Worm (Caenorhabditis elegans) whole organism, L3 larva: ENCODE measurements around the gene zmp-5.

Experiments
- R02D3.7 ChIP-seq: fragments of 150-350 bp; optimal IDR thresholded peaks from 2 replicates; lab custom pipeline; 2014; ENCODE audit warnings: missing biosample characterization, missing genetic modification characterization
- ZK546.5 ChIP-seq: sonication (generic microtip); optimal IDR thresholded peaks from 2 replicates; lab custom pipeline; 2017; ENCODE audit warnings: missing biosample characterization, missing genetic modification characterization
- ama-1 ChIP-seq: fragments of 150-350 bp; optimal IDR thresholded peaks from 2 replicates; lab custom pipeline; 2018
- ceh-28 ChIP-seq: fragments of 150-350 bp; optimal IDR thresholded peaks from 2 replicates; lab custom pipeline; 2014; ENCODE audit warnings: missing biosample characterization, missing genetic modification reagents, missing genetic modification characterization
- ceh-82 ChIP-seq: fragments of 150-350 bp; optimal IDR thresholded peaks from 2 replicates; lab custom pipeline; 2014; ENCODE audit warnings: missing biosample characterization, missing genetic modification characterization
- ceh-9 ChIP-seq: sonication (generic microtip); optimal IDR thresholded peaks from 2 replicates; lab custom pipeline; 2018; ENCODE audit warnings: missing biosample characterization, missing genetic modification characterization
- daf-12 ChIP-seq: fragments of 150-350 bp; optimal IDR thresholded peaks from 2 replicates; lab custom pipeline; 2014; ENCODE audit warnings: missing biosample characterization, missing genetic modification reagents, missing genetic modification characterization
- egl-27 ChIP-seq: sonication (generic microtip); optimal IDR thresholded peaks from 4 replicates; lab custom pipeline; 2017; ENCODE audit warnings: missing biosample characterization, missing genetic modification reagents, missing genetic modification characterization
- egl-5 ChIP-seq: fragments of 150-350 bp; optimal IDR thresholded peaks from 2 replicates; lab custom pipeline; 2017; ENCODE audit warnings: missing biosample characterization, missing genetic modification reagents, missing genetic modification characterization, inconsistent platforms
- elt-1 ChIP-seq: fragments of 150-350 bp; optimal IDR thresholded peaks from 2 replicates; lab custom pipeline; 2014; ENCODE audit warnings: missing biosample characterization, missing genetic modification characterization
- elt-2 ChIP-seq: sonication (generic microtip); optimal IDR thresholded peaks from 2 replicates; lab custom pipeline; 2016; ENCODE audit warnings: missing genetic modification reagents, mild to moderate bottlenecking, missing genetic modification characterization, missing compliant biosample characterization
- elt-3 ChIP-seq, 3 experiments: fragments of 150-350 bp in 1 of 3; sonication (generic microtip) in 2 of 3; optimal IDR thresholded peaks; 2 replicates in 2 of 3; 4 replicates in 1 of 3; lab custom pipeline; 2014 to 2017; ENCODE audit warnings: missing biosample characterization in 3 of 3, missing genetic modification characterization in 3 of 3
- eor-1 ChIP-seq, 2 experiments: fragments of 150-350 bp; optimal IDR thresholded peaks; 2 replicates each; lab custom pipeline; 2014 to 2018; ENCODE audit warnings: missing biosample characterization in 2 of 2, missing genetic modification characterization in 2 of 2
- fkh-10 ChIP-seq: sonication (generic microtip); optimal IDR thresholded peaks from 2 replicates; lab custom pipeline; 2017; ENCODE audit warnings: missing biosample characterization, missing genetic modification reagents, missing genetic modification characterization
- fkh-2 ChIP-seq: fragments of 150-350 bp; optimal IDR thresholded peaks from 2 replicates; lab custom pipeline; 2014; ENCODE audit warnings: missing biosample characterization, missing genetic modification reagents, missing genetic modification characterization
- fos-1 ChIP-seq: fragments of 150-350 bp; optimal IDR thresholded peaks from 2 replicates; lab custom pipeline; 2014; ENCODE audit warnings: missing biosample characterization, missing genetic modification characterization
- hmg-11 ChIP-seq: sonication (generic microtip); optimal IDR thresholded peaks from 2 replicates; lab custom pipeline; 2016; ENCODE audit warnings: missing genetic modification characterization, missing compliant biosample characterization
- jun-1 ChIP-seq: fragments of 150-350 bp; optimal IDR thresholded peaks from 2 replicates; lab custom pipeline; 2014; ENCODE audit warnings: missing biosample characterization, missing genetic modification reagents, missing genetic modification characterization
- lin-15B ChIP-seq: fragments of 150-350 bp; optimal IDR thresholded peaks from 2 replicates; lab custom pipeline; 2014; ENCODE audit warnings: missing biosample characterization, missing genetic modification characterization
- lin-39 ChIP-seq: fragments of 150-350 bp; optimal IDR thresholded peaks from 2 replicates; lab custom pipeline; 2018; ENCODE audit warnings: missing biosample characterization, missing genetic modification reagents, missing genetic modification characterization
- lsy-12 ChIP-seq: sonication (generic microtip); optimal IDR thresholded peaks from 2 replicates; lab custom pipeline; 2016; ENCODE audit warnings: mild to moderate bottlenecking, missing genetic modification characterization, missing compliant biosample characterization
- mml-1 ChIP-seq: fragments of 150-350 bp; sonication (generic microtip); optimal IDR thresholded peaks from 3 replicates; lab custom pipeline; 2014; ENCODE audit warnings: missing biosample characterization, missing genetic modification characterization
- nfya-1 ChIP-seq: sonication (generic microtip); optimal IDR thresholded peaks from 2 replicates; lab custom pipeline; 2017; ENCODE audit warnings: missing genetic modification characterization, mild to moderate bottlenecking, missing compliant biosample characterization, antibody characterized with exemption, moderate library complexity; ENCODE audit not compliant: insufficient read depth
- nhr-11 ChIP-seq: fragments of 150-350 bp; optimal IDR thresholded peaks from 2 replicates; lab custom pipeline; 2014; ENCODE audit warnings: missing biosample characterization, missing genetic modification characterization
- nhr-12 ChIP-seq: fragments of 150-350 bp; optimal IDR thresholded peaks from 2 replicates; lab custom pipeline; 2014; ENCODE audit warnings: missing biosample characterization, missing genetic modification characterization
- nhr-23 ChIP-seq: fragments of 150-350 bp; optimal IDR thresholded peaks from 2 replicates; lab custom pipeline; 2014; ENCODE audit warnings: missing biosample characterization, missing genetic modification reagents, missing genetic modification characterization
- nhr-237 ChIP-seq: fragments of 150-350 bp; optimal IDR thresholded peaks from 2 replicates; lab custom pipeline; 2014; ENCODE audit warnings: missing biosample characterization, missing genetic modification characterization
- nhr-25 ChIP-seq: sonication (generic microtip); optimal IDR thresholded peaks from 2 replicates; lab custom pipeline; 2017; ENCODE audit warnings: missing biosample characterization, missing genetic modification characterization
- nhr-28 ChIP-seq: fragments of 150-350 bp; optimal IDR thresholded peaks from 2 replicates; lab custom pipeline; 2014; ENCODE audit warnings: missing biosample characterization, missing genetic modification characterization
- nhr-43 ChIP-seq: sonication (generic microtip); optimal IDR thresholded peaks from 2 replicates; lab custom pipeline; 2016; ENCODE audit warnings: mild to moderate bottlenecking, missing genetic modification characterization, missing compliant biosample characterization; ENCODE audit not compliant: poor library complexity, severe bottlenecking
- nhr-67 ChIP-seq: fragments of 150-350 bp; optimal IDR thresholded peaks from 2 replicates; lab custom pipeline; 2014; ENCODE audit warnings: missing biosample characterization, missing genetic modification characterization
- nhr-76 ChIP-seq: fragments of 150-350 bp; sonication (generic microtip); optimal IDR thresholded peaks from 5 replicates; lab custom pipeline; 2014; ENCODE audit warnings: missing biosample characterization, missing genetic modification characterization
- nhr-77 ChIP-seq: fragments of 150-350 bp; optimal IDR thresholded peaks from 2 replicates; lab custom pipeline; 2014; ENCODE audit warnings: missing biosample characterization, missing genetic modification characterization
- pha-4 ChIP-seq: fragments of 150-350 bp; optimal IDR thresholded peaks from 2 replicates; lab custom pipeline; 2014; ENCODE audit warnings: missing biosample characterization, missing genetic modification reagents, missing genetic modification characterization
- pqm-1 ChIP-seq: fragments of 150-350 bp; optimal IDR thresholded peaks from 2 replicates; lab custom pipeline; 2017; ENCODE audit warnings: missing biosample characterization, missing genetic modification characterization, inconsistent platforms
- sea-2 ChIP-seq: fragments of 150-350 bp; sonication (generic microtip); optimal IDR thresholded peaks from 4 replicates; lab custom pipeline; 2014; ENCODE audit warnings: missing biosample characterization, missing genetic modification reagents, missing genetic modification characterization
- skn-1 ChIP-seq: fragments of 150-350 bp; optimal IDR thresholded peaks from 2 replicates; lab custom pipeline; 2014; ENCODE audit warnings: missing biosample characterization, missing genetic modification characterization
- snpc-4 ChIP-seq: fragments of 150-350 bp; optimal IDR thresholded peaks from 2 replicates; lab custom pipeline; 2014; ENCODE audit warnings: missing biosample characterization, missing genetic modification characterization
- tbx-2 ChIP-seq: sonication (generic microtip); optimal IDR thresholded peaks from 2 replicates; lab custom pipeline; 2016; ENCODE audit warnings: mild to moderate bottlenecking, missing genetic modification characterization, missing compliant biosample characterization
- unc-62 ChIP-seq: fragments of 150-350 bp; sonication (generic microtip); optimal IDR thresholded peaks from 4 replicates; lab custom pipeline; 2014; ENCODE audit warnings: missing biosample characterization, missing genetic modification reagents, missing genetic modification characterization
- zag-1 ChIP-seq: fragments of 150-350 bp; optimal IDR thresholded peaks from 2 replicates; lab custom pipeline; 2014; ENCODE audit warnings: missing biosample characterization, missing genetic modification characterization
- ztf-11 ChIP-seq: fragments of 150-350 bp; optimal IDR thresholded peaks from 2 replicates; lab custom pipeline; 2014; ENCODE audit warnings: missing biosample characterization, missing genetic modification characterization
- ztf-4 ChIP-seq: fragments of 150-350 bp; optimal IDR thresholded peaks from 2 replicates; lab custom pipeline; 2014; ENCODE audit warnings: missing biosample characterization, missing genetic modification characterization

Gene zmp-5

DNA sequence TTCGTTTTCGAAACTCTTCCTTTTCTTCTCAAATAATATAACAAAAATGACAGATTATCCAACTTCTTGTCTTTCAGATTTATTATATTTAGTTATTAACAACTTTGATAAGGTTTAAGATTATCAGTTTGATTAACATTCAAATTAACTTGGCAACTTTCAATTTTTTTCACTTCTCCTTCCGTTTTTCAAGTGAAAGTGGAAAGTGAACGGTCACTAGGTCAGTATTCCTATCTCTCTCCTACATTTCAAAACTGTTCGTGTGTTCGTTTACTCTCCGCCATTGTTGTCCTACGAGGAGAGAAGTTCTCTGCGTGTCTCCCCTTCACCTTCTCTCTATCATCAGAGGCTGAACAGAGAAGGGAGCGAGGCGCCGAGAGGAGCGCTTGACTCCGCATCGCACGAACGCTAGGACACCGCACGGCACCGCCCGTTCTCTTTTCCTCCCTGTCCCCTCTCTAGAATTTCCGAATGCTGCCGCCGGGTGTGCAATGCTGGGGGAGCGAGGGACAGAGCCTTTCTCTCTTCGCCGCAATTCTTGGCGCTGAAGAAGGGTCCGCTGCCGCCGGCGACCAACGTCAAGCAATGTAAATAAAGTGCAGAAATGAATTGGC lies 9.6 kb downstream of the zmp-5 start:
- TF ChIP-seq nhr-12 (tag; lab: Kevin White, UChicago): no peak
- no peak for TF ChIP-seq elt-1 (tag; lab: Kevin White, UChicago)
- TF ChIP-seq elt-2 (tag; lab: Kevin White, UChicago): peak; percentile 33
- peak; percentile 99 for TF ChIP-seq nhr-23 (tag; lab: Kevin White, UChicago)
- no peak for TF ChIP-seq egl-5
- no peak for TF ChIP-seq fkh-2 (tag; lab: Kevin White, UChicago)
- TF ChIP-seq nhr-43 (tag; lab: Kevin White, UChicago): peak; percentile 28
- TF ChIP-seq fos-1 (tag; lab: Kevin White, UChicago): peak; percentile 22
- TF ChIP-seq nhr-28 (tag; lab: Kevin White, UChicago): no peak
- TF ChIP-seq ceh-28: no peak
- TF ChIP-seq mml-1 (tag; lab: Kevin White, UChicago): no peak
- no peak for TF ChIP-seq unc-62 (GFP tag; lab: Kevin White, UChicago)
- TF ChIP-seq sea-2: no peak
- TF ChIP-seq fkh-10: peak; percentile 15
- TF ChIP-seq lin-39 (tag; lab: Kevin White, UChicago): peak; percentile 68
- no peak for TF ChIP-seq nhr-67
- TF ChIP-seq tbx-2 (tag; lab: Kevin White, UChicago): peak; percentile 63
- TF ChIP-seq lin-15B (tag; lab: Kevin White, UChicago): peak; percentile 4
- no peak for TF ChIP-seq ceh-9 (tag; lab: Kevin White, UChicago)
- peak; percentile 47 for TF ChIP-seq pha-4
- no peak for TF ChIP-seq ZK546.5 (tag; lab: Kevin White, UChicago)
- TF ChIP-seq jun-1 (tag; lab: Kevin White, UChicago): no peak
- peak; percentile 36 for TF ChIP-seq ama-1 (lab: Kevin White, UChicago)
- no peak for TF ChIP-seq egl-27
- TF ChIP-seq ceh-82 (tag; lab: Kevin White, UChicago): peak; percentile 12
- TF ChIP-seq nhr-11 (tag; lab: Kevin White, UChicago): no peak
- TF ChIP-seq nfya-1 (tag; lab: Kevin White, UChicago): peak; percentile 81
- no peak for TF ChIP-seq daf-12 (tag; lab: Kevin White, UChicago)
- peak; percentile 88 for TF ChIP-seq hmg-11
- no peak for TF ChIP-seq ztf-11 (tag; lab: Kevin White, UChicago)
- no peak for TF ChIP-seq nhr-77 (tag; lab: Kevin White, UChicago)
- peak; percentile 27 for TF ChIP-seq snpc-4 (tag; lab: Kevin White, UChicago)
- no peak for TF ChIP-seq elt-3 (tag; optimal IDR thresholded peaks at IDR 0.05; lab: Kevin White, UChicago)

- no peak for TF ChIP-seq mml-1 (tag; lab: Kevin White, UChicago)
- TF ChIP-seq ceh-82 (tag; lab: Kevin White, UChicago): no peak
- no peak for TF ChIP-seq R02D3.7 (tag; lab: Kevin White, UChicago)
- no peak for TF ChIP-seq lin-15B (tag; lab: Kevin White, UChicago)
- no peak for TF ChIP-seq fos-1 (tag; lab: Kevin White, UChicago)
- no peak for TF ChIP-seq daf-12 (tag; lab: Kevin White, UChicago)
- TF ChIP-seq nfya-1 (tag; lab: Kevin White, UChicago): no peak
- TF ChIP-seq nhr-43 (tag; lab: Kevin White, UChicago): no peak
- TF ChIP-seq nhr-28 (tag; lab: Kevin White, UChicago): no peak
- no peak for TF ChIP-seq pqm-1 (tag; lab: Kevin White, UChicago)
- TF ChIP-seq zag-1: no peak
- TF ChIP-seq lsy-12: no peak
- TF ChIP-seq nhr-77 (tag; lab: Kevin White, UChicago): no peak
- TF ChIP-seq ceh-28: no peak
- TF ChIP-seq snpc-4 (tag; lab: Kevin White, UChicago): no peak
- no peak for TF ChIP-seq nhr-12 (tag; lab: Kevin White, UChicago)
- no peak for TF ChIP-seq egl-5
Observed at ce11 chrX:12659814-12660213, 12.9 kb downstream of the zmp-5 start, which contains the start of gene C02B4.3. Gene C02B4.3, minus strand, starts transcription at chrX:12659847.

- TF ChIP-seq snpc-4 (tag; lab: Kevin White, UChicago): no peak
- TF ChIP-seq lsy-12: peak; percentile 95
- TF ChIP-seq elt-2 (tag; lab: Kevin White, UChicago): peak; percentile 56
- TF ChIP-seq nfya-1 (tag; lab: Kevin White, UChicago): peak; percentile 60
- peak; percentile 66 for TF ChIP-seq nhr-25 (tag; lab: Kevin White, UChicago)
- no peak for TF ChIP-seq egl-5
- TF ChIP-seq eor-1 (tag; optimal IDR thresholded peaks at IDR 0.05; lab: Kevin White, UChicago): no peak
- no peak for TF ChIP-seq nhr-67
- no peak for TF ChIP-seq nhr-76 (tag; lab: Kevin White, UChicago)
- no peak for TF ChIP-seq mml-1 (tag; lab: Kevin White, UChicago)
- peak; percentile 60 for TF ChIP-seq tbx-2 (tag; lab: Kevin White, UChicago)
- TF ChIP-seq nhr-23 (tag; lab: Kevin White, UChicago): peak; percentile 46
- TF ChIP-seq ceh-82 (tag; lab: Kevin White, UChicago): no peak
- peak; percentile 86 for TF ChIP-seq lin-39 (tag; lab: Kevin White, UChicago)
- TF ChIP-seq nhr-77 (tag; lab: Kevin White, UChicago): peak; percentile 58
- no peak for TF ChIP-seq ZK546.5 (tag; lab: Kevin White, UChicago)
- no peak for TF ChIP-seq skn-1
- no peak for TF ChIP-seq nhr-237 (tag; lab: Kevin White, UChicago)
- peak; percentile 14 for TF ChIP-seq pha-4
- TF ChIP-seq nhr-11 (tag; lab: Kevin White, UChicago): no peak
- TF ChIP-seq ztf-4 (tag; lab: Kevin White, UChicago): no peak
- no peak for TF ChIP-seq fkh-2 (tag; lab: Kevin White, UChicago)
- TF ChIP-seq ama-1 (lab: Kevin White, UChicago): no peak
- TF ChIP-seq nhr-43 (tag; lab: Kevin White, UChicago): peak; percentile 48
- TF ChIP-seq elt-1 (tag; lab: Kevin White, UChicago): no peak
- TF ChIP-seq elt-3 (tag; optimal IDR thresholded peaks at IDR 0.05; lab: Kevin White, UChicago): peak in 1 of 3 experiments; percentile 3
- peak; percentile 84 for TF ChIP-seq hmg-11
- TF ChIP-seq R02D3.7 (tag; lab: Kevin White, UChicago): no peak
- TF ChIP-seq, all 47 proteins: peak for 12
Observed at ce11 chrX:12661091-12661526, 14.2 kb downstream of the zmp-5 start.
